Fruit fly (Drosophila melanogaster) whole organism, prepupa: Measurements from ENCODE around the gene Wdr24.

Source experiments
- CG10631 ChIP-seq: fragments of 200-800 bp; sonication (Bioruptor generic); optimal IDR thresholded peaks from 2 replicates; lab custom pipeline; 2016; ENCODE audit warnings: missing biosample characterization, missing genetic modification characterization
- CG10669 ChIP-seq: fragments of 200-800 bp; sonication (Bioruptor generic); optimal IDR thresholded peaks from 3 replicates; lab custom pipeline; 2018; ENCODE audit warnings: missing biosample characterization, mild to moderate bottlenecking, missing genetic modification characterization, moderate library complexity
- CG11902 ChIP-seq: fragments of 200-800 bp; sonication (Bioruptor generic); optimal IDR thresholded peaks from 3 replicates; lab custom pipeline; 2016; ENCODE audit warnings: missing biosample characterization, missing genetic modification characterization
- CG15336 ChIP-seq: fragments of 200-800 bp; sonication (Bioruptor generic); IDR thresholded peaks from 2 replicates; pipeline ENCODE4 v1.3.6; 2022; ENCODE audit warnings: missing biosample characterization, missing genetic modification characterization
- CG1621 ChIP-seq: fragments of 200-800 bp; sonication (Bioruptor generic); optimal IDR thresholded peaks from 3 replicates; lab custom pipeline; 2018; ENCODE audit warnings: missing biosample characterization, mild to moderate bottlenecking, missing genetic modification characterization
- CG16779 ChIP-seq: fragments of 200-800 bp; sonication (Bioruptor generic); optimal IDR thresholded peaks from 3 replicates; lab custom pipeline; 2017; ENCODE audit warnings: missing biosample characterization, mild to moderate bottlenecking, missing genetic modification characterization
- CG32006 ChIP-seq: fragments of 200-800 bp; sonication (Bioruptor generic); optimal IDR thresholded peaks from 3 replicates; lab custom pipeline; 2017; ENCODE audit warnings: missing biosample characterization, mild to moderate bottlenecking, missing genetic modification characterization
- CG3919 ChIP-seq: fragments of 200-800 bp; sonication (Bioruptor generic); optimal IDR thresholded peaks from 3 replicates; lab custom pipeline; 2016; ENCODE audit warnings: missing biosample characterization, missing genetic modification characterization
- CG4318 ChIP-seq: fragments of 200-800 bp; sonication (Bioruptor generic); optimal IDR thresholded peaks from 3 replicates; lab custom pipeline; 2017; ENCODE audit warnings: missing biosample characterization, mild to moderate bottlenecking, missing genetic modification characterization
- CG6276 ChIP-seq: fragments of 200-800 bp; sonication (Bioruptor generic); optimal IDR thresholded peaks from 2 replicates; lab custom pipeline; 2017; ENCODE audit warnings: missing biosample characterization, mild to moderate bottlenecking, missing genetic modification characterization
- CG7368 ChIP-seq: fragments of 200-800 bp; sonication (Bioruptor generic); optimal IDR thresholded peaks from 3 replicates; lab custom pipeline; 2016; ENCODE audit warnings: missing biosample characterization, missing genetic modification characterization
- CG8119 ChIP-seq: fragments of 200-800 bp; sonication (Bioruptor generic); IDR thresholded peaks from 3 replicates; pipeline ENCODE4 v1.3.6; 2022; ENCODE audit warnings: missing biosample characterization, missing genetic modification characterization
- CG8319 ChIP-seq: fragments of 200-800 bp; sonication (Bioruptor generic); optimal IDR thresholded peaks from 3 replicates; lab custom pipeline; 2016; ENCODE audit warnings: missing biosample characterization, missing genetic modification characterization
- CG8632 ChIP-seq: fragments of 200-800 bp; sonication (Bioruptor generic); optimal IDR thresholded peaks from 3 replicates; lab custom pipeline; 2016; ENCODE audit warnings: missing biosample characterization, missing genetic modification characterization
- CG9139 ChIP-seq: fragments of 200-800 bp; sonication (Bioruptor generic); optimal IDR thresholded peaks from 3 replicates; lab custom pipeline; 2017; ENCODE audit warnings: missing biosample characterization, mild to moderate bottlenecking, missing genetic modification characterization
- Eip75B ChIP-seq: fragments of 200-800 bp; sonication (Bioruptor generic); optimal IDR thresholded peaks from 3 replicates; lab custom pipeline; 2016; ENCODE audit warnings: missing biosample characterization, missing genetic modification characterization
- Eip78C ChIP-seq: fragments of 200-800 bp; sonication (Bioruptor generic); peaks from one replicate; lab custom pipeline; 2016; ENCODE audit warnings: missing biosample characterization, missing genetic modification characterization
- Gug ChIP-seq: fragments of 200-800 bp; sonication (Bioruptor generic); IDR thresholded peaks from 2 replicates; pipeline ENCODE4 v1.3.6; 2022; ENCODE audit warnings: missing biosample characterization, missing genetic modification characterization
- Hr38 ChIP-seq: sonication (Bioruptor generic); optimal IDR thresholded peaks from 2 replicates; lab custom pipeline; 2016; ENCODE audit warnings: missing biosample characterization, missing genetic modification characterization
- Lpt ChIP-seq: fragments of 200-800 bp; sonication (Bioruptor generic); optimal IDR thresholded peaks from 3 replicates; lab custom pipeline; 2016; ENCODE audit warnings: missing biosample characterization, missing genetic modification characterization
- Met ChIP-seq: fragments of 200-800 bp; sonication (Bioruptor generic); optimal IDR thresholded peaks from 3 replicates; lab custom pipeline; 2016; ENCODE audit warnings: missing biosample characterization, missing genetic modification characterization
- Smox ChIP-seq: fragments of 200-800 bp; sonication (Bioruptor generic); optimal IDR thresholded peaks from 3 replicates; lab custom pipeline; 2016; ENCODE audit warnings: missing biosample characterization, missing genetic modification characterization
- Sox14 ChIP-seq: fragments of 200-800 bp; sonication (Bioruptor generic); optimal IDR thresholded peaks from 3 replicates; lab custom pipeline; 2016; ENCODE audit warnings: missing biosample characterization, missing genetic modification characterization
- acj6 ChIP-seq: fragments of 200-800 bp; sonication (Bioruptor generic); optimal IDR thresholded peaks from 3 replicates; lab custom pipeline; 2016; ENCODE audit warnings: missing biosample characterization, missing genetic modification characterization
- dac ChIP-seq: fragments of 200-800 bp; sonication (Bioruptor generic); optimal IDR thresholded peaks from 2 replicates; lab custom pipeline; 2017; ENCODE audit warnings: missing biosample characterization, mild to moderate bottlenecking, missing genetic modification characterization
- eg ChIP-seq: fragments of 200-800 bp; sonication (Bioruptor generic); IDR thresholded peaks from 3 replicates; pipeline ENCODE4 v1.3.6; 2022; ENCODE audit warnings: missing biosample characterization, missing genetic modification characterization
- fd59A ChIP-seq: fragments of 200-800 bp; sonication (Bioruptor generic); optimal IDR thresholded peaks from 2 replicates; lab custom pipeline; 2017; ENCODE audit warnings: missing biosample characterization, mild to moderate bottlenecking, missing genetic modification characterization, missing genetic modification reagents
- fd85E ChIP-seq: fragments of 200-800 bp; sonication (Bioruptor generic); optimal IDR thresholded peaks from 3 replicates; lab custom pipeline; 2016; ENCODE audit warnings: missing biosample characterization, missing genetic modification characterization
- lz ChIP-seq: fragments of 200-800 bp; sonication (Bioruptor generic); optimal IDR thresholded peaks from 3 replicates; lab custom pipeline; 2016; ENCODE audit warnings: missing biosample characterization, missing genetic modification characterization
- net ChIP-seq: fragments of 200-800 bp; sonication (Bioruptor generic); optimal IDR thresholded peaks from 3 replicates; lab custom pipeline; 2016; ENCODE audit warnings: missing biosample characterization, missing genetic modification characterization
- salr ChIP-seq, 2 experiments: fragments of 200-800 bp; sonication (Bioruptor generic); optimal IDR thresholded peaks; 3 replicates each; lab custom pipeline; 2016 to 2018; ENCODE audit warnings: missing biosample characterization in 2 of 2, missing genetic modification characterization in 2 of 2, mild to moderate bottlenecking in 1 of 2
- spab ChIP-seq: fragments of 200-800 bp; sonication (Bioruptor generic); optimal IDR thresholded peaks from 2 replicates; lab custom pipeline; 2017; ENCODE audit warnings: missing biosample characterization, mild to moderate bottlenecking, missing genetic modification characterization, missing genetic modification reagents
- ss ChIP-seq, 2 experiments: fragments of 200-800 bp; sonication (Bioruptor generic); optimal IDR thresholded peaks; 2 replicates in 1 of 2; 3 replicates in 1 of 2; lab custom pipeline; 2017 to 2018; ENCODE audit warnings: mild to moderate bottlenecking in 2 of 2, missing biosample characterization in 2 of 2, missing genetic modification characterization in 2 of 2, moderate library complexity in 1 of 2
- svp ChIP-seq: fragments of 200-800 bp; sonication (Bioruptor generic); peaks from one replicate; lab custom pipeline; 2016; ENCODE audit warnings: missing biosample characterization, missing genetic modification characterization
- topi ChIP-seq: fragments of 200-800 bp; sonication (Bioruptor generic); optimal IDR thresholded peaks from 3 replicates; lab custom pipeline; 2016; ENCODE audit warnings: missing biosample characterization, missing genetic modification characterization

The Wdr24 gene

dm6 chr3R:29778139-29778984 lies 33.5 kb upstream of the Wdr24 start (continued):
- TF ChIP-seq dac (GFP tag; lab: Kevin White, UChicago) (no peak), CG3919 (GFP tag; lab: Kevin White, UChicago) (peak; percentile 60), Gug (GFP tag; lab: Robert Waterston, UW) (no peak), CG9139 (GFP tag; lab: Kevin White, UChicago) (peak; percentile 22), net (GFP tag; lab: Kevin White, UChicago) (peak; percentile 10), CG32006 (GFP tag; lab: Kevin White, UChicago) (peak; percentile 42), salr (GFP tag; optimal IDR thresholded peaks at IDR 0.05; lab: Kevin White, UChicago) (peak in 1 of 2 experiments; percentile 26), CG7368 (peak; percentile 42), ss (GFP tag; optimal IDR thresholded peaks at IDR 0.05; lab: Kevin White, UChicago) (peak; percentile 18 to 38), CG8119 (no peak), fd59A (GFP tag; lab: Kevin White, UChicago) (peak; percentile 57), CG10669 (GFP tag; lab: Kevin White, UChicago) (peak; percentile 54), eg (GFP tag; lab: Robert Waterston, UW) (no peak; the same call in 2 of the 3 replicates), CG8632 (GFP tag; lab: Kevin White, UChicago) (peak; percentile 56), fd85E (GFP tag; lab: Kevin White, UChicago) (no peak), CG16779 (tag; lab: Kevin White, UChicago) (no peak), CG15336 (no peak), CG11902 (GFP tag; lab: Kevin White, UChicago) (peak; percentile 43), CG4318 (no peak), Eip75B (GFP tag; lab: Kevin White, UChicago) (peak; percentile 64), Met (GFP tag; lab: Kevin White, UChicago) (peak; percentile 73), CG8319 (peak; percentile 41), acj6 (GFP tag; lab: Kevin White, UChicago) (peak; percentile 50), Eip78C (GFP tag; lab: Kevin White, UChicago) (peak; percentile 90), Lpt (GFP tag; lab: Kevin White, UChicago) (peak; percentile 20), CG1621 (peak; percentile 19)

dm6 chr3R:29777213-29777612 lies 32.3 kb upstream of the Wdr24 start:
- TF ChIP-seq Smox (GFP tag; lab: Kevin White, UChicago) (no peak), Sox14 (GFP tag; lab: Kevin White, UChicago) (no peak), CG4318 (no peak), topi (GFP tag; lab: Kevin White, UChicago) (no peak), ss (GFP tag; optimal IDR thresholded peaks at IDR 0.05; lab: Kevin White, UChicago) (no peak), lz (GFP tag; lab: Kevin White, UChicago) (no peak), CG10631 (GFP tag; lab: Kevin White, UChicago) (no peak), fd59A (GFP tag; lab: Kevin White, UChicago) (no peak), Eip78C (GFP tag; lab: Kevin White, UChicago) (peak; percentile 13), Hr38 (GFP tag; lab: Kevin White, UChicago) (no peak), CG6276 (no peak), eg (GFP tag; lab: Robert Waterston, UW) (0 out of 3 replicates have a peak, but pooled peaks have one; percentile 20), CG3919 (GFP tag; lab: Kevin White, UChicago) (no peak), CG15336 (no peak), CG32006 (GFP tag; lab: Kevin White, UChicago) (no peak), fd85E (GFP tag; lab: Kevin White, UChicago) (no peak), CG8319 (no peak), salr (GFP tag; optimal IDR thresholded peaks at IDR 0.05; lab: Kevin White, UChicago) (no peak), spab (GFP tag; lab: Kevin White, UChicago) (no peak), net (GFP tag; lab: Kevin White, UChicago) (no peak), dac (GFP tag; lab: Kevin White, UChicago) (no peak), svp (peak; percentile 40)
